Worm (Caenorhabditis elegans) whole organism, young adult: ENCODE data around the gene srh-180.

ENCODE experiments used
- D2030.7 ChIP-seq: fragments of 200-800 bp; sonication (Bioruptor generic); IDR thresholded peaks from 2 replicates; pipeline ENCODE4 v1.3.6; 2022; ENCODE audit warnings: missing genetic modification reagents, missing genetic modification characterization, missing compliant biosample characterization
- F23B12.7 ChIP-seq: sonication (generic microtip); optimal IDR thresholded peaks from 2 replicates; lab custom pipeline; 2017; ENCODE audit warnings: missing genetic modification characterization, mild to moderate bottlenecking, missing compliant biosample characterization, antibody characterized with exemption, moderate library complexity; ENCODE audit not compliant: insufficient read depth
- F39B2.1 ChIP-seq: fragments of 200-800 bp; sonication (Bioruptor generic); IDR thresholded peaks from 2 replicates; pipeline ENCODE4 v1.3.6; 2022; ENCODE audit warnings: missing genetic modification reagents, missing genetic modification characterization, missing compliant biosample characterization
- F52B5.7 ChIP-seq: sonication (generic microtip); optimal IDR thresholded peaks from 2 replicates; lab custom pipeline; 2016; ENCODE audit warnings: mild to moderate bottlenecking, missing genetic modification characterization, missing compliant biosample characterization
- F57A8.1 ChIP-seq: fragments of 200-800 bp; sonication (Bioruptor generic); optimal IDR thresholded peaks from 2 replicates; lab custom pipeline; 2018; ENCODE audit warnings: mild to moderate bottlenecking, missing genetic modification characterization, moderate library complexity, missing compliant biosample characterization
- Y53F4B.3 ChIP-seq: fragments of 200-800 bp; sonication (Bioruptor generic); IDR thresholded peaks from 2 replicates; pipeline ENCODE4 v1.3.6; 2022; ENCODE audit warnings: missing genetic modification reagents, missing genetic modification characterization, missing compliant biosample characterization
- ama-1 ChIP-seq, 3 experiments: fragments of 150-350 bp in 1 of 3; sonication (generic microtip) in 2 of 3; optimal IDR thresholded peaks; 2 replicates each; lab custom pipeline; 2014 to 2018; ENCODE audit warnings: missing biosample characterization in 2 of 3, missing genetic modification characterization in 2 of 3, missing genetic modification reagents in 2 of 3
- attf-3 ChIP-seq: fragments of 200-800 bp; sonication (Bioruptor generic); conservative IDR thresholded peaks from 2 replicates; pipeline ENCODE4 v1.3.6; 2022; ENCODE audit warnings: missing genetic modification reagents, missing genetic modification characterization, missing compliant biosample characterization
- attf-5 ChIP-seq: fragments of 200-800 bp; sonication (Bioruptor generic); optimal IDR thresholded peaks from 2 replicates; lab custom pipeline; 2018; ENCODE audit warnings: mild to moderate bottlenecking, missing genetic modification characterization, missing compliant biosample characterization
- cebp-1 ChIP-seq, 2 experiments: fragments of 200-800 bp in 1 of 2; sonication (Bioruptor generic) in 1 of 2; sonication (generic microtip) in 1 of 2; IDR thresholded peaks in 1 of 2; optimal IDR thresholded peaks in 1 of 2; 2 replicates each; pipeline versions ENCODE4 v1.3.6 to Lab custom; 2017 to 2022; ENCODE audit warnings: missing compliant biosample characterization in 2 of 2, missing genetic modification characterization in 2 of 2, mild to moderate bottlenecking in 1 of 2, missing genetic modification reagents in 1 of 2, moderate library complexity in 1 of 2
- cebp-2 ChIP-seq: fragments of 200-800 bp; sonication (Bioruptor generic); IDR thresholded peaks from 2 replicates; pipeline ENCODE4 v1.3.6; 2022; ENCODE audit warnings: missing genetic modification characterization, missing compliant biosample characterization
- ceh-58 ChIP-seq: fragments of 200-800 bp; sonication (Bioruptor generic); IDR thresholded peaks from 2 replicates; pipeline ENCODE4 v1.3.6; 2022; ENCODE audit warnings: missing genetic modification characterization, missing compliant biosample characterization
- ceh-79 ChIP-seq: sonication (generic microtip); optimal IDR thresholded peaks from 2 replicates; lab custom pipeline; 2017; ENCODE audit warnings: mild to moderate bottlenecking, missing genetic modification characterization, missing compliant biosample characterization
- chd-7 ChIP-seq: sonication (generic microtip); optimal IDR thresholded peaks from 2 replicates; lab custom pipeline; 2016; ENCODE audit warnings: mild to moderate bottlenecking, missing genetic modification characterization, moderate library complexity, missing compliant biosample characterization
- dox-1 ChIP-seq: fragments of 200-800 bp; sonication (Bioruptor generic); IDR thresholded peaks from 2 replicates; pipeline ENCODE4 v1.3.6; 2022; ENCODE audit warnings: missing genetic modification reagents, missing genetic modification characterization, missing compliant biosample characterization
- dpff-1 ChIP-seq: sonication (generic microtip); optimal IDR thresholded peaks from 2 replicates; lab custom pipeline; 2017; ENCODE audit warnings: mild to moderate bottlenecking, missing genetic modification characterization, missing compliant biosample characterization
- hlh-12 ChIP-seq: sonication (generic microtip); optimal IDR thresholded peaks from 2 replicates; lab custom pipeline; 2016; ENCODE audit warnings: missing genetic modification characterization, missing compliant biosample characterization
- hlh-26 ChIP-seq: fragments of 200-800 bp; sonication (Bioruptor generic); conservative IDR thresholded peaks from 2 replicates; pipeline ENCODE4 v1.3.6; 2022; ENCODE audit warnings: missing genetic modification reagents, missing genetic modification characterization, missing compliant biosample characterization
- hmg-1.2 ChIP-seq: fragments of 200-800 bp; sonication (Bioruptor generic); IDR thresholded peaks from 2 replicates; pipeline ENCODE4 v1.3.6; 2022; ENCODE audit warnings: missing genetic modification reagents, missing genetic modification characterization, missing compliant biosample characterization
- hmg-20 ChIP-seq: fragments of 200-800 bp; sonication (Bioruptor generic); IDR thresholded peaks from 2 replicates; pipeline ENCODE4 v1.3.6; 2022; ENCODE audit warnings: missing genetic modification reagents, missing genetic modification characterization, missing compliant biosample characterization
- hsf-1 ChIP-seq: fragments of 200-800 bp; sonication (Bioruptor generic); IDR thresholded peaks from 2 replicates; pipeline ENCODE4 v1.3.6; 2022; ENCODE audit warnings: missing genetic modification reagents, missing genetic modification characterization, missing compliant biosample characterization
- let-607 ChIP-seq, 2 experiments: fragments of 200-800 bp in 1 of 2; sonication (Bioruptor generic) in 1 of 2; sonication (generic microtip) in 1 of 2; optimal IDR thresholded peaks; 2 replicates each; lab custom pipeline; 2016 to 2018; ENCODE audit warnings: mild to moderate bottlenecking in 2 of 2, missing compliant biosample characterization in 2 of 2, missing genetic modification characterization in 2 of 2, moderate library complexity in 2 of 2, missing genotype in 1 of 2
- madf-10 ChIP-seq: sonication (generic microtip); optimal IDR thresholded peaks from 2 replicates; lab custom pipeline; 2016; ENCODE audit warnings: mild to moderate bottlenecking, missing genetic modification characterization, missing compliant biosample characterization
- mxl-1 ChIP-seq: sonication (generic microtip); optimal IDR thresholded peaks from 2 replicates; lab custom pipeline; 2016; ENCODE audit warnings: missing genetic modification characterization, missing compliant biosample characterization
- nfya-1 ChIP-seq: sonication (generic microtip); optimal IDR thresholded peaks from 2 replicates; lab custom pipeline; 2017; ENCODE audit warnings: antibody characterized with exemption, missing compliant biosample characterization, missing genetic modification characterization, borderline replicate concordance; ENCODE audit not compliant: insufficient read depth
- nfya-2 ChIP-seq: fragments of 200-800 bp; sonication (Bioruptor generic); IDR thresholded peaks from 2 replicates; pipeline ENCODE4 v1.3.6; 2022; ENCODE audit warnings: missing genetic modification reagents, missing genetic modification characterization, missing compliant biosample characterization
- nfyb-1 ChIP-seq: fragments of 200-800 bp; sonication (Bioruptor generic); IDR thresholded peaks from 2 replicates; pipeline ENCODE4 v1.3.6; 2022; ENCODE audit warnings: missing genetic modification reagents, missing genetic modification characterization, missing compliant biosample characterization
- rcor-1 ChIP-seq: fragments of 200-800 bp; sonication (Bioruptor generic); IDR thresholded peaks from 2 replicates; pipeline ENCODE4 v1.3.6; 2022; ENCODE audit warnings: missing genetic modification reagents, missing genetic modification characterization, missing compliant biosample characterization
- sea-2 ChIP-seq: fragments of 200-800 bp; sonication (Bioruptor generic); IDR thresholded peaks from 2 replicates; pipeline ENCODE4 v1.3.6; 2022; ENCODE audit warnings: missing genetic modification characterization, missing compliant biosample characterization
- snpc-3.4 ChIP-seq: sonication (generic microtip); optimal IDR thresholded peaks from 2 replicates; lab custom pipeline; 2017; ENCODE audit warnings: missing genetic modification characterization, mild to moderate bottlenecking, missing compliant biosample characterization, antibody characterized with exemption, moderate library complexity, missing genotype, missing genetic modification reagents
- snpc-4 ChIP-seq, 5 experiments: fragments of 150-350 bp in 1 of 5; sonication (generic microtip) in 4 of 5; optimal IDR thresholded peaks; 2 replicates each; lab custom pipeline; 2014 to 2018; ENCODE audit warnings: missing genetic modification characterization in 5 of 5, missing biosample characterization in 3 of 5, antibody characterized with exemption in 2 of 5, mild to moderate bottlenecking in 2 of 5, missing compliant biosample characterization in 2 of 5, missing genotype in 2 of 5, moderate library complexity in 2 of 5, missing genetic modification reagents in 1 of 5
- somi-1 ChIP-seq: fragments of 200-800 bp; sonication (Bioruptor generic); optimal IDR thresholded peaks from 2 replicates; lab custom pipeline; 2018; ENCODE audit warnings: mild to moderate bottlenecking, missing genetic modification characterization, missing compliant biosample characterization
- tbp1 ChIP-seq: fragments of 200-800 bp; sonication (Bioruptor generic); optimal IDR thresholded peaks from 2 replicates; lab custom pipeline; 2018; ENCODE audit warnings: mild to moderate bottlenecking, missing genetic modification characterization, missing compliant biosample characterization
- zfh-2 ChIP-seq: fragments of 200-800 bp; sonication (Bioruptor generic); conservative IDR thresholded peaks from 2 replicates; pipeline ENCODE4 v1.3.6; 2022; ENCODE audit warnings: missing genetic modification reagents, missing genetic modification characterization, missing compliant biosample characterization
- zim-3 ChIP-seq: sonication (generic microtip); optimal IDR thresholded peaks from 2 replicates; lab custom pipeline; 2017; ENCODE audit warnings: mild to moderate bottlenecking, missing genetic modification characterization, moderate library complexity, missing compliant biosample characterization
- ztf-18 ChIP-seq: sonication (generic microtip); optimal IDR thresholded peaks from 2 replicates; lab custom pipeline; 2016; ENCODE audit warnings: missing genotype, mild to moderate bottlenecking, missing genetic modification characterization, missing compliant biosample characterization
- ztf-25 ChIP-seq: fragments of 200-800 bp; sonication (Bioruptor generic); IDR thresholded peaks from 2 replicates; pipeline ENCODE4 v1.3.6; 2022; ENCODE audit warnings: missing genetic modification reagents, missing genetic modification characterization, missing compliant biosample characterization

The srh-180 gene

ce11 chrV:16317244-16317643 lies at the start of gene srh-180:
Gene srh-180 (plus strand): TSS chrV:16317544.
- no peak for TF ChIP-seq F57A8.1 (GFP tag; lab: Kevin White, UChicago)
- TF ChIP-seq nfya-1 (tag; lab: Kevin White, UChicago) = no peak
- no peak for TF ChIP-seq attf-5 (GFP tag; lab: Kevin White, UChicago)
- TF ChIP-seq attf-3 (GFP tag; lab: Robert Waterston, UW) = no peak
- no peak for TF ChIP-seq dpff-1 (tag; lab: Kevin White, UChicago)
- no peak for TF ChIP-seq chd-7 (tag; lab: Kevin White, UChicago)
- no peak for TF ChIP-seq Y53F4B.3 (GFP tag; lab: Robert Waterston, UW)
- TF ChIP-seq ceh-79 (tag; lab: Kevin White, UChicago) = no peak
- TF ChIP-seq cebp-1 (GFP tag; IDR thresholded peaks at IDR 0.05; lab: Robert Waterston, UW) = no peak
- TF ChIP-seq cebp-1 (tag; optimal IDR thresholded peaks at IDR 0.05; lab: Kevin White, UChicago) = no peak
- no peak for TF ChIP-seq tbp1 (GFP tag; lab: Kevin White, UChicago)
- no peak for TF ChIP-seq ceh-58
- no peak for TF ChIP-seq ama-1 (optimal IDR thresholded peaks at IDR 0.05; lab: Kevin White, UChicago)
- TF ChIP-seq ama-1 (GFP tag; optimal IDR thresholded peaks at IDR 0.05; lab: Kevin White, UChicago) = no peak
- no peak for TF ChIP-seq snpc-3.4 (tag; lab: Kevin White, UChicago)
- no peak for TF ChIP-seq zim-3
- TF ChIP-seq, all 124 proteins: peak for 0

- no peak for TF ChIP-seq dox-1 (GFP tag; lab: Robert Waterston, UW)
- TF ChIP-seq attf-5 (GFP tag; lab: Kevin White, UChicago) = no peak
- TF ChIP-seq ztf-25 = no peak
- TF ChIP-seq hlh-12 (tag; lab: Kevin White, UChicago) = no peak
- no peak for TF ChIP-seq hsf-1 (GFP tag; lab: Robert Waterston, UW)
- TF ChIP-seq ztf-18 (tag; lab: Kevin White, UChicago) = no peak
- no peak for TF ChIP-seq hlh-26 (GFP tag; lab: Robert Waterston, UW)
- no peak for TF ChIP-seq snpc-4 (GFP tag; optimal IDR thresholded peaks at IDR 0.05; lab: Kevin White, UChicago)
- no peak for TF ChIP-seq snpc-4 (tag; optimal IDR thresholded peaks at IDR 0.05; lab: Kevin White, UChicago)
- no peak for TF ChIP-seq cebp-1 (GFP tag; IDR thresholded peaks at IDR 0.05; lab: Robert Waterston, UW)
- TF ChIP-seq cebp-1 (tag; optimal IDR thresholded peaks at IDR 0.05; lab: Kevin White, UChicago) = no peak
- no peak for TF ChIP-seq nfya-2 (GFP tag; lab: Robert Waterston, UW)
- TF ChIP-seq sea-2 (GFP tag; lab: Robert Waterston, UW) = no peak
- no peak for TF ChIP-seq F23B12.7 (tag; lab: Kevin White, UChicago)
- no peak for TF ChIP-seq madf-10 (tag; lab: Kevin White, UChicago)
- no peak for TF ChIP-seq F52B5.7 (tag; lab: Kevin White, UChicago)
- no peak for TF ChIP-seq D2030.7 (GFP tag; lab: Robert Waterston, UW)
- no peak for TF ChIP-seq chd-7 (tag; lab: Kevin White, UChicago)
- no peak for TF ChIP-seq let-607 (tag; optimal IDR thresholded peaks at IDR 0.05; lab: Kevin White, UChicago)
Observed at ce11 chrV:16269556-16269955, 47.8 kb upstream of the srh-180 start, which contains the start of the genes fbxa-2 and T13F3.8. Gene fbxa-2 (minus strand): TSS chrV:16269656. Gene T13F3.8 (plus strand): TSS chrV:16269800.

ce11 chrV:16271121-16271520 lies 46.2 kb upstream of the srh-180 start, which contains the start of gene T13F3.6:
Gene T13F3.6 (minus strand): TSS chrV:16271221.
- TF ChIP-seq somi-1 (GFP tag; lab: Kevin White, UChicago) (no peak), rcor-1 (GFP tag; lab: Robert Waterston, UW) (no peak), snpc-4 (GFP tag; optimal IDR thresholded peaks at IDR 0.05; lab: Kevin White, UChicago) (no peak), snpc-4 (tag; optimal IDR thresholded peaks at IDR 0.05; lab: Kevin White, UChicago) (no peak), cebp-2 (GFP tag; lab: Robert Waterston, UW) (no peak), mxl-1 (tag; lab: Kevin White, UChicago) (no peak), hmg-20 (GFP tag; lab: Robert Waterston, UW) (no peak), zfh-2 (GFP tag; lab: Robert Waterston, UW) (no peak), madf-10 (tag; lab: Kevin White, UChicago) (no peak), hmg-1.2 (GFP tag; lab: Robert Waterston, UW) (no peak), nfyb-1 (GFP tag; lab: Robert Waterston, UW) (no peak), F39B2.1 (GFP tag; lab: Robert Waterston, UW) (no peak)
